Worm (Caenorhabditis elegans) whole organism, midembryonic: Measurements from ENCODE around the gene ivph-3.

Source experiments
- cog-1 ChIP-seq: sonication (generic microtip); optimal IDR thresholded peaks from 2 replicates; lab custom pipeline; 2016; ENCODE audit warnings: missing genetic modification characterization, missing compliant biosample characterization
- flt-1 ChIP-seq: fragments of 200-800 bp; sonication (Bioruptor generic); IDR thresholded peaks from 2 replicates; pipeline ENCODE4 v1.3.6; 2022; ENCODE audit warnings: missing genetic modification characterization, missing compliant biosample characterization
- med-1 ChIP-seq: sonication (generic microtip); optimal IDR thresholded peaks from 2 replicates; lab custom pipeline; 2017; ENCODE audit warnings: missing genetic modification characterization, mild to moderate bottlenecking, missing compliant biosample characterization, antibody characterized with exemption, missing genetic modification reagents; ENCODE audit not compliant: insufficient read depth
- ref-1 ChIP-seq: fragments of 200-800 bp; sonication (Bioruptor generic); conservative IDR thresholded peaks from 2 replicates; pipeline ENCODE4 v1.3.6; 2022; ENCODE audit warnings: missing genetic modification reagents, missing genetic modification characterization, missing compliant biosample characterization
- tab-1 ChIP-seq: fragments of 200-800 bp; sonication (Bioruptor generic); IDR thresholded peaks from 2 replicates; pipeline ENCODE4 v1.3.6; 2022; ENCODE audit warnings: missing genetic modification characterization, missing compliant biosample characterization
- ztf-29 ChIP-seq: fragments of 200-800 bp; sonication (Bioruptor generic); IDR thresholded peaks from 2 replicates; pipeline ENCODE4 v1.3.6; 2022; ENCODE audit warnings: missing genetic modification reagents, missing genetic modification characterization, missing compliant biosample characterization

- TF ChIP-seq tab-1 (GFP tag; lab: Robert Waterston, UW) (no peak), flt-1 (GFP tag; lab: Robert Waterston, UW) (no peak), ztf-29 (no peak), ref-1 (GFP tag; lab: Robert Waterston, UW) (no peak), cog-1 (tag; lab: Kevin White, UChicago) (no peak), med-1 (GFP tag; lab: Kevin White, UChicago) (no peak)
Measured at ce11 chrIV:3028842-3029241, 24.7 kb upstream of the ivph-3 start, which contains the start of gene ndnf-1.
